Fruit fly (Drosophila melanogaster) whole organism, embryonic: Measurements from ENCODE around the gene CG17732.

Experiments used
- B-H1 ChIP-seq: fragments of 200-800 bp; sonication (Bioruptor generic); IDR thresholded peaks from 3 replicates; pipeline ENCODE4 v1.3.6; 2022; ENCODE audit warnings: missing biosample characterization, missing genetic modification characterization
- B-H2 ChIP-seq: fragments of 200-800 bp; sonication (Bioruptor generic); optimal IDR thresholded peaks from 2 replicates; lab custom pipeline; 2018; ENCODE audit warnings: missing biosample characterization, mild to moderate bottlenecking, missing genetic modification characterization
- C15 ChIP-seq: fragments of 200-800 bp; sonication (Bioruptor generic); IDR thresholded peaks from 3 replicates; pipeline ENCODE4 v1.3.6; 2022; ENCODE audit warnings: missing biosample characterization, missing genetic modification characterization
- CG10543 ChIP-seq: fragments of 200-800 bp; sonication (Bioruptor generic); optimal IDR thresholded peaks from 3 replicates; lab custom pipeline; 2017; ENCODE audit warnings: missing biosample characterization, mild to moderate bottlenecking, missing genetic modification characterization, moderate library complexity
- CG12155 ChIP-seq: fragments of 200-800 bp; sonication (Bioruptor generic); optimal IDR thresholded peaks from 3 replicates; lab custom pipeline; 2016; ENCODE audit warnings: missing biosample characterization, missing genetic modification characterization
- CG12236 ChIP-seq: fragments of 200-800 bp; sonication (Bioruptor generic); optimal IDR thresholded peaks from 2 replicates; lab custom pipeline; 2016; ENCODE audit warnings: missing biosample characterization, missing genetic modification characterization
- CG12299 ChIP-seq: fragments of 200-800 bp; sonication (Bioruptor generic); optimal IDR thresholded peaks from 2 replicates; lab custom pipeline; 2018; ENCODE audit warnings: missing biosample characterization, mild to moderate bottlenecking, missing genetic modification characterization
- CG1233 ChIP-seq: fragments of 200-800 bp; sonication (Bioruptor generic); optimal IDR thresholded peaks from 4 replicates; lab custom pipeline; 2018; ENCODE audit warnings: missing biosample characterization, mild to moderate bottlenecking, missing genetic modification characterization
- CG17186 ChIP-seq: fragments of 200-800 bp; sonication (Bioruptor generic); optimal IDR thresholded peaks from 3 replicates; lab custom pipeline; 2017; ENCODE audit warnings: missing biosample characterization, missing genetic modification reagents, missing genetic modification characterization
- CG17359 ChIP-seq: fragments of 200-800 bp; sonication (Bioruptor generic); optimal IDR thresholded peaks from 3 replicates; lab custom pipeline; 2018; ENCODE audit warnings: missing biosample characterization, mild to moderate bottlenecking, missing genetic modification characterization, moderate library complexity
- CG2120 ChIP-seq: fragments of 200-800 bp; sonication (Bioruptor generic); optimal IDR thresholded peaks from 3 replicates; lab custom pipeline; 2016; ENCODE audit warnings: missing biosample characterization, missing genetic modification characterization
- CG2199 ChIP-seq: fragments of 200-800 bp; sonication (Bioruptor generic); IDR thresholded peaks from 3 replicates; pipeline ENCODE4 v1.3.6; 2022; ENCODE audit warnings: missing biosample characterization, missing genetic modification characterization
- CG31224 ChIP-seq: fragments of 200-800 bp; sonication (Bioruptor generic); IDR thresholded peaks from 2 replicates; pipeline ENCODE4 v1.3.6; 2022; ENCODE audit warnings: missing biosample characterization, missing genetic modification characterization
- CG31441 ChIP-seq: fragments of 200-800 bp; sonication (Bioruptor generic); IDR thresholded peaks from 2 replicates; pipeline ENCODE4 v1.3.6; 2022; ENCODE audit warnings: missing biosample characterization, missing genetic modification characterization
- CG4404 ChIP-seq: fragments of 200-800 bp; sonication (Bioruptor generic); IDR thresholded peaks from 2 replicates; pipeline ENCODE4 v1.3.6; 2022; ENCODE audit warnings: missing biosample characterization, missing genetic modification characterization
- CG6683 ChIP-seq: fragments of 200-800 bp; sonication (Bioruptor generic); optimal IDR thresholded peaks from 2 replicates; lab custom pipeline; 2017; ENCODE audit warnings: missing biosample characterization, mild to moderate bottlenecking, missing genetic modification characterization, missing genetic modification reagents
- CG8089 ChIP-seq: fragments of 200-800 bp; sonication (Bioruptor generic); optimal IDR thresholded peaks from 3 replicates; lab custom pipeline; 2016; ENCODE audit warnings: missing biosample characterization, missing genetic modification characterization
- CG9609 ChIP-seq: fragments of 200-800 bp; sonication (Bioruptor generic); optimal IDR thresholded peaks from 3 replicates; lab custom pipeline; 2016; ENCODE audit warnings: missing biosample characterization, missing genetic modification characterization
- Camta ChIP-seq: fragments of 200-800 bp; sonication (Bioruptor generic); optimal IDR thresholded peaks from 2 replicates; lab custom pipeline; 2016; ENCODE audit warnings: missing biosample characterization, missing genetic modification characterization
- Dbx ChIP-seq: fragments of 200-800 bp; sonication (Bioruptor generic); IDR thresholded peaks from 3 replicates; pipeline ENCODE4 v1.3.6; 2022; ENCODE audit warnings: missing biosample characterization, missing genetic modification characterization
- Dip2 ChIP-seq: fragments of 200-800 bp; sonication (Bioruptor generic); IDR thresholded peaks from 2 replicates; pipeline ENCODE4 v1.3.6; 2022; ENCODE audit warnings: missing biosample characterization, missing genetic modification characterization
- Dp ChIP-seq: fragments of 200-800 bp; sonication (Bioruptor generic); optimal IDR thresholded peaks from 2 replicates; lab custom pipeline; 2018; ENCODE audit warnings: missing biosample characterization, mild to moderate bottlenecking, missing genetic modification characterization, moderate library complexity
- Ets65A ChIP-seq: fragments of 200-800 bp; sonication (Bioruptor generic); peaks from one replicate; lab custom pipeline; 2016; ENCODE audit warnings: missing biosample characterization, missing genetic modification characterization
- GATAe ChIP-seq: fragments of 200-800 bp; sonication (Bioruptor generic); conservative IDR thresholded peaks from 2 replicates; pipeline ENCODE4 v1.3.6; 2022; ENCODE audit warnings: missing biosample characterization, missing genetic modification characterization
- Gug ChIP-seq: fragments of 200-800 bp; sonication (Bioruptor generic); IDR thresholded peaks from 4 replicates; pipeline ENCODE4 v1.3.6; 2022; ENCODE audit warnings: missing biosample characterization, missing genetic modification characterization
- H15 ChIP-seq: fragments of 200-800 bp; sonication (Bioruptor generic); IDR thresholded peaks from 3 replicates; pipeline ENCODE4 v1.3.6; 2022; ENCODE audit warnings: missing biosample characterization, missing genetic modification characterization
- HHEX ChIP-seq: fragments of 200-800 bp; sonication (Bioruptor generic); optimal IDR thresholded peaks from 3 replicates; lab custom pipeline; 2017; ENCODE audit warnings: missing biosample characterization, mild to moderate bottlenecking, missing genetic modification characterization, missing genetic modification reagents
- HLH3B ChIP-seq: fragments of 200-800 bp; sonication (Bioruptor generic); IDR thresholded peaks from 2 replicates; pipeline ENCODE4 v1.3.6; 2022; ENCODE audit warnings: missing biosample characterization, missing genetic modification characterization
- HLH4C ChIP-seq: fragments of 200-800 bp; sonication (Bioruptor generic); IDR thresholded peaks from 3 replicates; pipeline ENCODE4 v1.3.6; 2022; ENCODE audit warnings: missing biosample characterization, missing genetic modification characterization; ENCODE audit not compliant: partially characterized antibody
- Hr78 ChIP-seq, 2 experiments: fragments of 200-800 bp in 1 of 2; fragments of >200 bp in 1 of 2; sonication (Bioruptor generic) in 1 of 2; optimal IDR thresholded peaks; 2 replicates each; lab custom pipeline; 2017 to 2019; ENCODE audit warnings: missing biosample characterization in 2 of 2, missing genetic modification characterization in 2 of 2, mild to moderate bottlenecking in 1 of 2, moderate library complexity in 1 of 2
- Ravus ChIP-seq: fragments of 200-800 bp; sonication (Bioruptor generic); IDR thresholded peaks from 2 replicates; pipeline ENCODE4 v1.3.6; 2022; ENCODE audit warnings: missing biosample characterization, missing genetic modification characterization
- Spps ChIP-seq: fragments of 200-800 bp; sonication (Bioruptor generic); optimal IDR thresholded peaks from 2 replicates; lab custom pipeline; 2018; ENCODE audit warnings: missing biosample characterization, mild to moderate bottlenecking, missing genetic modification characterization
- al ChIP-seq: fragments of 200-800 bp; sonication (Bioruptor generic); IDR thresholded peaks from 2 replicates; pipeline ENCODE4 v1.3.6; 2022; ENCODE audit warnings: missing biosample characterization, missing genetic modification characterization
- ato ChIP-seq: fragments of 200-800 bp; sonication (Bioruptor generic); IDR thresholded peaks from 2 replicates; pipeline ENCODE4 v1.3.6; 2022; ENCODE audit warnings: missing biosample characterization, missing genetic modification characterization; ENCODE audit not compliant: partially characterized antibody
- bsh ChIP-seq, 2 experiments: fragments of 200-800 bp; sonication (Bioruptor generic); optimal IDR thresholded peaks; 2 replicates each; lab custom pipeline; 2017 to 2018; ENCODE audit warnings: mild to moderate bottlenecking in 2 of 2, missing biosample characterization in 2 of 2, missing genetic modification characterization in 2 of 2, moderate library complexity in 1 of 2
- cas ChIP-seq: fragments of 200-800 bp; sonication (Bioruptor generic); IDR thresholded peaks from 2 replicates; pipeline ENCODE4 v1.3.6; 2022; ENCODE audit warnings: missing biosample characterization, missing genetic modification characterization
- cato ChIP-seq: fragments of 200-800 bp; sonication (Bioruptor generic); optimal IDR thresholded peaks from 2 replicates; lab custom pipeline; 2016; ENCODE audit warnings: missing biosample characterization, missing genetic modification characterization, borderline replicate concordance
- dan ChIP-seq: fragments of 200-800 bp; sonication (Bioruptor generic); IDR thresholded peaks from 2 replicates; pipeline ENCODE4 v1.3.6; 2022; ENCODE audit warnings: missing biosample characterization, missing genetic modification characterization
- gcm ChIP-seq: fragments of 200-800 bp; sonication (Bioruptor generic); optimal IDR thresholded peaks from 2 replicates; lab custom pipeline; 2019; ENCODE audit warnings: missing biosample characterization, mild to moderate bottlenecking, missing genetic modification characterization, moderate library complexity
- hb ChIP-seq: fragments of 200-800 bp; sonication (Bioruptor generic); IDR thresholded peaks from 3 replicates; pipeline ENCODE4 v1.3.6; 2022; ENCODE audit warnings: missing biosample characterization, missing genetic modification characterization; ENCODE audit not compliant: partially characterized antibody
- knrl ChIP-seq: fragments of 200-800 bp; sonication (Bioruptor generic); IDR thresholded peaks from 3 replicates; pipeline ENCODE4 v1.3.6; 2022; ENCODE audit warnings: missing biosample characterization, missing genetic modification characterization; ENCODE audit not compliant: partially characterized antibody
- lab ChIP-seq: fragments of 200-800 bp; sonication (Bioruptor generic); optimal IDR thresholded peaks from 3 replicates; lab custom pipeline; 2017; ENCODE audit warnings: missing biosample characterization, missing genetic modification characterization, mild to moderate bottlenecking, moderate library complexity, missing genetic modification reagents
- lbe ChIP-seq: fragments of 200-800 bp; sonication (Bioruptor generic); optimal IDR thresholded peaks from 2 replicates; lab custom pipeline; 2016; ENCODE audit warnings: missing biosample characterization, mild to moderate bottlenecking, missing genetic modification characterization
- lmd ChIP-seq: fragments of 200-800 bp; sonication (Bioruptor generic); IDR thresholded peaks from 2 replicates; pipeline ENCODE4 v1.3.6; 2022; ENCODE audit warnings: missing biosample characterization, missing genetic modification characterization
- psq ChIP-seq: fragments of 200-800 bp; sonication (Bioruptor generic); optimal IDR thresholded peaks from 2 replicates; lab custom pipeline; 2017; ENCODE audit warnings: missing biosample characterization, missing genetic modification characterization
- tgo ChIP-seq: fragments of 200-800 bp; sonication (Bioruptor generic); IDR thresholded peaks from 3 replicates; pipeline ENCODE4 v1.3.6; 2022; ENCODE audit warnings: missing biosample characterization, missing genetic modification characterization
- trh ChIP-seq: fragments of 200-800 bp; sonication (Bioruptor generic); optimal IDR thresholded peaks from 2 replicates; lab custom pipeline; 2016; ENCODE audit warnings: missing biosample characterization, missing genetic modification characterization
- wdn ChIP-seq: fragments of 200-800 bp; sonication (Bioruptor generic); IDR thresholded peaks from 2 replicates; pipeline ENCODE4 v1.3.6; 2022; ENCODE audit warnings: missing biosample characterization, missing genetic modification characterization

The CG17732 gene

dm6 chr3L:20002482-20003234 is 21.2 kb downstream of the CG17732 start, which contains the start of gene CG7668 (continued):
- peak; percentile 93 for TF ChIP-seq gcm (GFP tag; lab: Kevin White, UChicago)
- TF ChIP-seq Gug (GFP tag; lab: Robert Waterston, UW), result peak; percentile 79; the same call in 3 of the 4 replicates
- TF ChIP-seq B-H1 (GFP tag; lab: Robert Waterston, UW), result peak; percentile 84; the same call in 1 of the 3 replicates
- TF ChIP-seq CG12155, result peak; percentile 85
- TF ChIP-seq cas (GFP tag; lab: Robert Waterston, UW), result peak; percentile 86; the same call in 1 of the 2 replicates
- peak; percentile 74 for TF ChIP-seq CG9609 (GFP tag; lab: Kevin White, UChicago)
- TF ChIP-seq Ets65A, result peak; percentile 97
- TF ChIP-seq Dip2 (GFP tag; lab: Robert Waterston, UW), result no peak
- peak; percentile 44; the same call in 2 of the 3 replicates for TF ChIP-seq HLH4C (GFP tag; lab: Robert Waterston, UW)
- peak; percentile 60 for TF ChIP-seq CG6683 (GFP tag; lab: Kevin White, UChicago)
- no peak for TF ChIP-seq CG31224 (GFP tag; lab: Robert Waterston, UW)
- peak; percentile 79 for TF ChIP-seq CG8089
- peak; percentile 88 for TF ChIP-seq HHEX (GFP tag; lab: Kevin White, UChicago)
- TF ChIP-seq CG2199 (GFP tag; lab: Robert Waterston, UW), result peak; percentile 76; the same call in 1 of the 3 replicates
- TF ChIP-seq Dp (GFP tag; lab: Kevin White, UChicago), result peak; percentile 32
- TF ChIP-seq B-H2 (GFP tag; lab: Kevin White, UChicago), result peak; percentile 87
- TF ChIP-seq CG17186 (GFP tag; lab: Kevin White, UChicago), result peak; percentile 70
- peak; percentile 85; the same call in 2 of the 3 replicates for TF ChIP-seq H15
- TF ChIP-seq CG10543 (GFP tag; lab: Kevin White, UChicago), result peak; percentile 87
- no peak; the same call in 1 of the 2 replicates for TF ChIP-seq lmd
- TF ChIP-seq CG2120, result peak; percentile 93
- peak; percentile 94 for TF ChIP-seq CG31441 (GFP tag; lab: Robert Waterston, UW)
- TF ChIP-seq trh (GFP tag; lab: Kevin White, UChicago), result peak; percentile 82
- no peak for TF ChIP-seq GATAe (GFP tag; lab: Robert Waterston, UW)
- no peak for TF ChIP-seq hb (GFP tag; lab: Robert Waterston, UW)
- no peak for TF ChIP-seq ato (GFP tag; lab: Robert Waterston, UW)
- peak; percentile 89 for TF ChIP-seq Camta (GFP tag; lab: Kevin White, UChicago)
- peak; percentile 88 for TF ChIP-seq CG12299 (tag; lab: Kevin White, UChicago)
- peak; percentile 78 for TF ChIP-seq cato
- peak; percentile 88 for TF ChIP-seq lbe (GFP tag; lab: Kevin White, UChicago)
- TF ChIP-seq knrl (GFP tag; lab: Robert Waterston, UW), result no peak; the same call in 2 of the 3 replicates
- TF ChIP-seq wdn (GFP tag; lab: Robert Waterston, UW), result peak; percentile 86; the same call in 1 of the 2 replicates
- TF ChIP-seq Ravus (GFP tag; lab: Robert Waterston, UW), result peak; percentile 50; the same call in 1 of the 2 replicates
- TF ChIP-seq psq (GFP tag; lab: Kevin White, UChicago), result peak; percentile 55
- peak; percentile 79; the same call in 1 of the 3 replicates for TF ChIP-seq C15 (GFP tag; lab: Robert Waterston, UW)
- no peak for TF ChIP-seq dan (GFP tag; lab: Robert Waterston, UW)
- peak; percentile 82 for TF ChIP-seq Spps (tag; lab: Kevin White, UChicago)
- TF ChIP-seq Dbx, result peak; percentile 84
- TF ChIP-seq al, result no peak; the same call in 1 of the 2 replicates
- TF ChIP-seq CG12236 (GFP tag; lab: Kevin White, UChicago), result peak; percentile 83
- peak; percentile 87 for TF ChIP-seq CG1233 (GFP tag; lab: Kevin White, UChicago)
- TF ChIP-seq bsh (GFP tag; optimal IDR thresholded peaks at IDR 0.05; lab: Kevin White, UChicago), result peak; percentile 50 to 92
- peak; percentile 89; the same call in 1 of the 2 replicates for TF ChIP-seq HLH3B
- peak; percentile 87 for TF ChIP-seq tgo (GFP tag; lab: Robert Waterston, UW)
- TF ChIP-seq CG4404 (GFP tag; lab: Robert Waterston, UW), result no peak; the same call in 1 of the 2 replicates
- TF ChIP-seq lab (GFP tag; lab: Kevin White, UChicago), result peak; percentile 92
- no peak for TF ChIP-seq Hr78 (GFP tag; optimal IDR thresholded peaks at IDR 0.05; lab: Kevin White, UChicago)
- TF ChIP-seq CG17359 (tag; lab: Kevin White, UChicago), result peak; percentile 93
